Fruit fly (Drosophila melanogaster) whole organism, embryonic: ENCODE data around the gene CG12112.

Experiments
- CG10462 ChIP-seq: fragments of 200-800 bp; sonication (Bioruptor generic); optimal IDR thresholded peaks from 2 replicates; lab custom pipeline; 2016; ENCODE audit warnings: missing biosample characterization, missing genetic modification characterization
- CG11085 ChIP-seq: fragments of 200-800 bp; sonication (Bioruptor generic); IDR thresholded peaks from 2 replicates; pipeline ENCODE4 v1.3.6; 2022; ENCODE audit warnings: missing biosample characterization, missing genetic modification characterization
- CG12391 ChIP-seq: fragments of 200-800 bp; sonication (Bioruptor generic); optimal IDR thresholded peaks from 3 replicates; lab custom pipeline; 2018; ENCODE audit warnings: missing biosample characterization, mild to moderate bottlenecking, missing genetic modification characterization, moderate library complexity
- CG12744 ChIP-seq: fragments of 200-800 bp; sonication (Bioruptor generic); optimal IDR thresholded peaks from 2 replicates; lab custom pipeline; 2016; ENCODE audit warnings: missing biosample characterization, missing genetic modification characterization
- CG13287 ChIP-seq: fragments of 200-800 bp; sonication (Bioruptor generic); IDR thresholded peaks from 2 replicates; pipeline ENCODE4 v1.3.6; 2022; ENCODE audit warnings: missing biosample characterization, missing genetic modification characterization; ENCODE audit not compliant: partially characterized antibody
- CG14710 ChIP-seq: fragments of 200-800 bp; sonication (Bioruptor generic); optimal IDR thresholded peaks from 3 replicates; lab custom pipeline; 2019; ENCODE audit warnings: missing biosample characterization, mild to moderate bottlenecking, missing genetic modification characterization, moderate library complexity
- CG17186 ChIP-seq: fragments of 200-800 bp; sonication (Bioruptor generic); optimal IDR thresholded peaks from 3 replicates; lab custom pipeline; 2017; ENCODE audit warnings: missing biosample characterization, missing genetic modification reagents, missing genetic modification characterization
- CG17568 ChIP-seq: fragments of 200-800 bp; sonication (Bioruptor generic); optimal IDR thresholded peaks from 2 replicates; lab custom pipeline; 2018; ENCODE audit warnings: missing biosample characterization, mild to moderate bottlenecking, missing genetic modification characterization, moderate library complexity
- CG18619 ChIP-seq: fragments of 200-800 bp; sonication (Bioruptor generic); optimal IDR thresholded peaks from 3 replicates; lab custom pipeline; 2017; ENCODE audit warnings: missing biosample characterization, mild to moderate bottlenecking, missing genetic modification characterization
- CG2199 ChIP-seq: fragments of 200-800 bp; sonication (Bioruptor generic); IDR thresholded peaks from 3 replicates; pipeline ENCODE4 v1.3.6; 2022; ENCODE audit warnings: missing biosample characterization, missing genetic modification characterization
- CG30020 ChIP-seq: fragments of 200-800 bp; optimal IDR thresholded peaks from 2 replicates; lab custom pipeline; 2019; ENCODE audit warnings: missing biosample characterization, mild to moderate bottlenecking, missing genetic modification characterization, moderate library complexity
- CG32532 ChIP-seq: fragments of 200-800 bp; sonication (Bioruptor generic); IDR thresholded peaks from 2 replicates; pipeline ENCODE4 v1.3.6; 2022; ENCODE audit warnings: missing biosample characterization, missing genetic modification characterization
- CG33213 ChIP-seq: fragments of 200-800 bp; sonication (Bioruptor generic); optimal IDR thresholded peaks from 3 replicates; lab custom pipeline; 2016; ENCODE audit warnings: missing biosample characterization, missing genetic modification characterization
- CG33557 ChIP-seq: fragments of 200-800 bp; sonication (Bioruptor generic); optimal IDR thresholded peaks from 2 replicates; lab custom pipeline; 2019; ENCODE audit warnings: missing biosample characterization, mild to moderate bottlenecking, missing genetic modification characterization, moderate library complexity
- CG4328 ChIP-seq: fragments of 200-800 bp; sonication (Bioruptor generic); optimal IDR thresholded peaks from 3 replicates; lab custom pipeline; 2017; ENCODE audit warnings: missing biosample characterization, missing genetic modification reagents, missing genetic modification characterization
- CG7963 ChIP-seq: fragments of 200-800 bp; sonication (Bioruptor generic); IDR thresholded peaks from 3 replicates; pipeline ENCODE4 v1.3.6; 2022; ENCODE audit warnings: missing biosample characterization, missing genetic modification characterization; ENCODE audit not compliant: partially characterized antibody
- CG8388 ChIP-seq: fragments of 200-800 bp; sonication (Bioruptor generic); optimal IDR thresholded peaks from 2 replicates; lab custom pipeline; 2019; ENCODE audit warnings: missing biosample characterization, mild to moderate bottlenecking, missing genetic modification characterization, moderate library complexity
- CG9932 ChIP-seq: fragments of 200-800 bp; sonication (Bioruptor generic); IDR thresholded peaks from 2 replicates; pipeline ENCODE4 v1.3.6; 2022; ENCODE audit warnings: missing biosample characterization, missing genetic modification characterization
- Doc3 ChIP-seq: fragments of 200-800 bp; sonication (Bioruptor generic); IDR thresholded peaks from 3 replicates; pipeline ENCODE4 v1.3.6; 2022; ENCODE audit warnings: missing biosample characterization, missing genetic modification characterization; ENCODE audit not compliant: partially characterized antibody
- Eip74EF ChIP-seq, 2 experiments: fragments of 200-800 bp in 1 of 2; fragments of >200 bp in 1 of 2; sonication (Bioruptor generic) in 1 of 2; optimal IDR thresholded peaks; 2 replicates each; lab custom pipeline; 2017 to 2019; ENCODE audit warnings: missing biosample characterization in 2 of 2, missing genetic modification characterization in 2 of 2, mild to moderate bottlenecking in 1 of 2, moderate library complexity in 1 of 2
- Ets97D ChIP-seq: fragments of 200-800 bp; sonication (Bioruptor generic); optimal IDR thresholded peaks from 3 replicates; lab custom pipeline; 2016; ENCODE audit warnings: missing biosample characterization, missing genetic modification characterization
- Hmr ChIP-seq: fragments of 200-800 bp; sonication (Bioruptor generic); optimal IDR thresholded peaks from 3 replicates; lab custom pipeline; 2017; ENCODE audit warnings: mild to moderate bottlenecking, missing biosample characterization, missing genetic modification reagents, missing genetic modification characterization
- Kr ChIP-seq: fragments of 200-800 bp; sonication (Bioruptor generic); optimal IDR thresholded peaks from 2 replicates; lab custom pipeline; 2017; ENCODE audit warnings: missing biosample characterization, mild to moderate bottlenecking, missing genetic modification characterization
- Optix ChIP-seq: fragments of 200-800 bp; sonication (Bioruptor generic); IDR thresholded peaks from 3 replicates; pipeline ENCODE4 v1.3.6; 2022; ENCODE audit warnings: missing biosample characterization, missing genetic modification characterization
- Taf1 ChIP-seq: fragments of 200-800 bp; sonication (Bioruptor generic); IDR thresholded peaks from 2 replicates; pipeline ENCODE4 v1.3.6; 2022; ENCODE audit warnings: missing biosample characterization, missing genetic modification characterization
- YL-1 ChIP-seq: fragments of 200-800 bp; sonication (Bioruptor generic); optimal IDR thresholded peaks from 3 replicates; lab custom pipeline; 2017; ENCODE audit warnings: missing biosample characterization, mild to moderate bottlenecking, missing genetic modification characterization
- aop ChIP-seq: fragments of 200-800 bp; sonication (Bioruptor generic); IDR thresholded peaks from 2 replicates; pipeline ENCODE4 v1.3.6; 2022; ENCODE audit warnings: missing biosample characterization, missing genetic modification characterization
- bigmax ChIP-seq: fragments of 200-800 bp; sonication (Bioruptor generic); optimal IDR thresholded peaks from 2 replicates; lab custom pipeline; 2018; ENCODE audit warnings: missing biosample characterization, mild to moderate bottlenecking, missing genetic modification characterization
- cato ChIP-seq: fragments of 200-800 bp; sonication (Bioruptor generic); optimal IDR thresholded peaks from 2 replicates; lab custom pipeline; 2016; ENCODE audit warnings: missing biosample characterization, missing genetic modification characterization, borderline replicate concordance
- esg ChIP-seq: fragments of 200-800 bp; sonication (Bioruptor generic); conservative IDR thresholded peaks from 2 replicates; pipeline ENCODE4 v1.3.6; 2022; ENCODE audit warnings: missing biosample characterization, missing genetic modification characterization
- ftz-f1 ChIP-seq: fragments of 200-800 bp; sonication (Bioruptor generic); optimal IDR thresholded peaks from 2 replicates; lab custom pipeline; 2016; ENCODE audit warnings: missing biosample characterization, missing genetic modification characterization
- gce ChIP-seq: fragments of 200-800 bp; sonication (Bioruptor generic); IDR thresholded peaks from 3 replicates; pipeline ENCODE4 v1.3.6; 2022; ENCODE audit warnings: missing biosample characterization, missing genetic modification characterization
- gsb-n ChIP-seq: fragments of 200-800 bp; sonication (Bioruptor generic); optimal IDR thresholded peaks from 3 replicates; lab custom pipeline; 2018; ENCODE audit warnings: missing biosample characterization, mild to moderate bottlenecking, missing genetic modification characterization
- hbn ChIP-seq: fragments of 200-800 bp; sonication (Bioruptor generic); IDR thresholded peaks from 2 replicates; pipeline ENCODE4 v1.3.6; 2022; ENCODE audit warnings: missing biosample characterization, missing genetic modification characterization; ENCODE audit not compliant: partially characterized antibody
- hkb ChIP-seq, 2 experiments: fragments of 200-800 bp in 1 of 2; fragments of >200 bp in 1 of 2; sonication (Bioruptor generic) in 1 of 2; IDR thresholded peaks in 1 of 2; optimal IDR thresholded peaks in 1 of 2; 2 replicates each; pipeline versions ENCODE4 v1.3.6 to Lab custom; 2017 to 2022; ENCODE audit warnings: missing biosample characterization in 1 of 2, missing genetic modification characterization in 1 of 2
- kni ChIP-seq: fragments of 200-800 bp; sonication (Bioruptor generic); optimal IDR thresholded peaks from 3 replicates; lab custom pipeline; 2017; ENCODE audit warnings: mild to moderate bottlenecking, missing biosample characterization, missing genetic modification reagents, missing genetic modification characterization
- lbe ChIP-seq: fragments of 200-800 bp; sonication (Bioruptor generic); optimal IDR thresholded peaks from 2 replicates; lab custom pipeline; 2016; ENCODE audit warnings: missing biosample characterization, mild to moderate bottlenecking, missing genetic modification characterization
- lov ChIP-seq, 2 experiments: fragments of 200-800 bp in 1 of 2; fragments of >200 bp in 1 of 2; sonication (Bioruptor generic) in 1 of 2; IDR thresholded peaks in 1 of 2; optimal IDR thresholded peaks in 1 of 2; 2 replicates in 1 of 2; 3 replicates in 1 of 2; pipeline versions ENCODE4 v1.3.6 to Lab custom; 2017 to 2022; ENCODE audit warnings: missing biosample characterization in 1 of 2, missing genetic modification characterization in 1 of 2
- nmo ChIP-seq: fragments of 200-800 bp; sonication (Bioruptor generic); optimal IDR thresholded peaks from 2 replicates; lab custom pipeline; 2018; ENCODE audit warnings: missing biosample characterization, mild to moderate bottlenecking, missing genetic modification characterization, moderate library complexity
- oc ChIP-seq: fragments of 200-800 bp; sonication (Bioruptor generic); optimal IDR thresholded peaks from 2 replicates; lab custom pipeline; 2018; ENCODE audit warnings: missing biosample characterization, mild to moderate bottlenecking, missing genetic modification characterization, moderate library complexity
- sisA ChIP-seq: fragments of 200-800 bp; sonication (Bioruptor generic); IDR thresholded peaks from 2 replicates; pipeline ENCODE4 v1.3.6; 2022; ENCODE audit warnings: missing biosample characterization, missing genetic modification characterization
- slbo ChIP-seq: fragments of 200-800 bp; sonication (Bioruptor generic); IDR thresholded peaks from 2 replicates; pipeline ENCODE4 v1.3.6; 2022; ENCODE audit warnings: missing biosample characterization, missing genetic modification characterization
- stc ChIP-seq: fragments of 200-800 bp; sonication (Bioruptor generic); IDR thresholded peaks from 2 replicates; pipeline ENCODE4 v1.3.6; 2022; ENCODE audit warnings: missing biosample characterization, missing genetic modification characterization
- tio ChIP-seq: fragments of 200-800 bp; sonication (Bioruptor generic); optimal IDR thresholded peaks from 2 replicates; lab custom pipeline; 2017; ENCODE audit warnings: missing biosample characterization, missing genetic modification characterization, inconsistent platforms
- tup ChIP-seq: fragments of 200-800 bp; sonication (Bioruptor generic); optimal IDR thresholded peaks from 2 replicates; lab custom pipeline; 2016; ENCODE audit warnings: missing biosample characterization, mild to moderate bottlenecking, missing genetic modification characterization, moderate library complexity
- zf30C ChIP-seq: fragments of 200-800 bp; sonication (Bioruptor generic); optimal IDR thresholded peaks from 3 replicates; lab custom pipeline; 2018; ENCODE audit warnings: missing biosample characterization, mild to moderate bottlenecking, missing genetic modification characterization

Gene CG12112

DNA sequence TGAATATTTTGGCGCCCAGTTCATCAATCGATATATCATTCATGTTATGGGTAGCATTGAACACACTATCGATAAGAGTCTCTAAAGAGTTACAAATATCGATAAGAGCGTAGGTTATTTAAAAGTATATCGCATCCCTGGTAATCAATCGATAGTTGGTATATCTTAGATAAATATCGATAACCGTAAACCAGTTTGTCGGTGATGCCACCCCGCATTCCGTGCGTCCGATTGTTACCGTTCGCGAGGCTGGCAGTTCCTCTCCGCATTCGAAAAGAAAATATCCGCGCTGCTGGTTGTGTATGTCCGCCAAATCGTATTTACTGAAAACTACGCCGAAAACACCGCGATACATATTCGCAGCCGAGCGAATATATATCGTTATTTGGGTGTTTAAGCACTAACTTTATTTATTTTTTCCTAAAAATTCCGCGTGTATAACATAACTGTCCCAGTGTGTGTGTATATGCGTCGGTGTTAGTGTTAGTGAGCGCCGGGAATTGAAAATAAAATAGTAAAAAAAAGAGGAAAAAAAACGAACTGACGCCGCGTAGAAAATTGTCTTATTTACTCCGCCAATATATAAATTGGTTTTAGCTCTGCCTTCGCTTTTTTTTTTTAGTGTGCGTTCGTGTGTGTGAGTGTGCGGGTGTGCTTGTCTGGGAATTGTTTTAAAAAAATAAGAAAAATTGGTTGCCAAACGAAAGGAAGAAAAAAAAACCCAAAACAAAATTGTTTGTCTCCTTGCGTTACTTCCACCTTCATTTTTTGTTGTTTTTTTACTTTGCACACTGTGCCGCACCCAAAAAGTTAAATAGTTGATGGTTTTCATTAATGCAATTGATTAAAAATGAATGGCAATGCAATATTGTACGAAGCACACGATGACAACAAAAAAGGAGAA lies 42.6 kb downstream of the CG12112 start, which contains the start of gene Nrg (continued):
- TF ChIP-seq CG13287 (GFP tag; lab: Robert Waterston, UW) (peak; percentile 100), kni (GFP tag; lab: Kevin White, UChicago) (no peak), Kr (no peak), Hmr (peak; percentile 70), CG17186 (peak; percentile 73), lov (optimal IDR thresholded peaks at IDR 0.05; lab: Kevin White, UChicago) (no peak), lov (GFP tag; IDR thresholded peaks at IDR 0.05; lab: Robert Waterston, UW) (no peak), CG18619 (GFP tag; lab: Kevin White, UChicago) (peak; percentile 9), nmo (GFP tag; lab: Kevin White, UChicago) (peak; percentile 60), aop (GFP tag; lab: Robert Waterston, UW) (peak; percentile 48; the same call in 1 of the 2 replicates), gce (GFP tag; lab: Robert Waterston, UW) (no peak), CG32532 (peak; percentile 52; the same call in 1 of the 2 replicates), ftz-f1 (GFP tag; lab: Kevin White, UChicago) (peak; percentile 15), tio (GFP tag; lab: Kevin White, UChicago) (no peak), CG12391 (tag; lab: Kevin White, UChicago) (peak; percentile 44), YL-1 (GFP tag; lab: Kevin White, UChicago) (peak; percentile 30), cato (GFP tag; lab: Kevin White, UChicago) (no peak), CG33557 (GFP tag; lab: Kevin White, UChicago) (no peak), CG30020 (tag; lab: Kevin White, UChicago) (peak; percentile 31), Eip74EF (GFP tag; optimal IDR thresholded peaks at IDR 0.05; lab: Kevin White, UChicago) (peak in 1 of 2 experiments; percentile 24), lbe (GFP tag; lab: Kevin White, UChicago) (peak; percentile 37), CG2199 (GFP tag; lab: Robert Waterston, UW) (peak; percentile 37; the same call in 1 of the 3 replicates), CG8388 (GFP tag; lab: Kevin White, UChicago) (no peak), CG9932 (peak; percentile 62), Ets97D (peak; percentile 93), CG10462 (peak; percentile 64), CG33213 (GFP tag; lab: Kevin White, UChicago) (peak; percentile 39), sisA (GFP tag; lab: Robert Waterston, UW) (no peak), hbn (GFP tag; lab: Robert Waterston, UW) (peak; percentile 100), tup (GFP tag; lab: Kevin White, UChicago) (no peak), CG17568 (GFP tag; lab: Kevin White, UChicago) (peak; percentile 18), Optix (GFP tag; lab: Robert Waterston, UW) (no peak), oc (tag; lab: Kevin White, UChicago) (peak; percentile 5), esg (GFP tag; lab: Robert Waterston, UW) (no peak), CG12744 (GFP tag; lab: Kevin White, UChicago) (no peak), CG11085 (GFP tag; lab: Robert Waterston, UW) (no peak), bigmax (GFP tag; lab: Kevin White, UChicago) (peak; percentile 35), gsb-n (tag; lab: Kevin White, UChicago) (no peak), stc (GFP tag; lab: Robert Waterston, UW) (no peak), Taf1 (GFP tag; lab: Robert Waterston, UW) (no peak), zf30C (no peak), CG4328 (GFP tag; lab: Kevin White, UChicago) (peak; percentile 42), hkb (optimal IDR thresholded peaks at IDR 0.05; lab: Kevin White, UChicago) (no peak), hkb (GFP tag; IDR thresholded peaks at IDR 0.05; lab: Robert Waterston, UW) (peak; percentile 52; the same call in 1 of the 2 replicates), Doc3 (GFP tag; lab: Robert Waterston, UW) (peak; percentile 99), slbo (GFP tag; lab: Robert Waterston, UW) (peak; percentile 43), CG14710 (tag; lab: Kevin White, UChicago) (peak; percentile 81), CG7963 (GFP tag; lab: Robert Waterston, UW) (peak; percentile 98)
